Fruit fly (Drosophila melanogaster): ENCODE results near the gene pes.

The pes gene

DNA sequence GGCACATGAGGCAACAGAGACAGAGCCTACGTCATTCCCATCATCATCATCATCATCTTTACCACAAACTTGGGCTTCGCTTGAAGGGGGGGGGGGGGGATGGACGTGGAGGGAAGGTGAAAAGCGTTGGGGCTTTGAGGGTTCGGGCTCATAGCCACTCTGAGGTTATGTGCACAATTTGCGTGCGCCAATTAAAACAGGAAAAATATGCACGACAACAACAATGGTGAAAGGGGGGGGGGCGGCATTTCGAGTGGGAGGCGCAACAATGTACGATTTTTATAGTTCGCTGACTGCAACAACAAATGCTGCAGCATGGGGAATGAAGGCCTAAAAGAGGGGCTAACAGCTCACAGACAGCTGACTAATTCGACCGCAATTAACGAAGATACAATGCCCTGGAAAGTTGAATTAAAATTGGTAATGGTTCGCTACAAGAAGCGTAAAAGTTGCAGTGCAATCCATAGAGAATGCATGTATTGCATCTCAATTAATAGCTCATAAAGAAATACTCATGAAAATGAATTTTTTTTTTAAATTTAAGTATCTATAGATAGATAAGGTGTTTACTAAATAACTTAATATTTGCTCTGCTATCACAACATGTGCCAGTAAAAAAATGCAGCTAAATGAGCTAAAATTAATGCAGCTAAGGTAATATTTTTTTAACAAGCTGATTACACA, 27.0 kb downstream of the pes start:
- no peak for TF ChIP-seq h (GFP tag; optimal IDR thresholded peaks at IDR 0.05)
- no peak for TF ChIP-seq dl (GFP tag; optimal IDR thresholded peaks at IDR 0.05; ENCODE audit: insufficient read depth in 1 of 2, partially characterized antibody in 2 of 2)
- no peak for TF ChIP-seq CG9705 (GFP tag; optimal IDR thresholded peaks at IDR 0.05)
- no peak for TF ChIP-seq Hnf4 (GFP tag; optimal IDR thresholded peaks at IDR 0.05)
- TF ChIP-seq CG32264 (GFP tag; optimal IDR thresholded peaks at IDR 0.05) = no peak
- TF ChIP-seq dmrt93B (GFP tag; optimal IDR thresholded peaks at IDR 0.05) = no peak
- TF ChIP-seq woc (GFP tag; optimal IDR thresholded peaks at IDR 0.05) = no peak
- TF ChIP-seq CrebA (GFP tag; optimal IDR thresholded peaks at IDR 0.05; ENCODE audit: borderline replicate concordance) = no peak
- no peak for TF ChIP-seq lola (GFP tag; optimal IDR thresholded peaks at IDR 0.05)
- TF ChIP-seq Mio (GFP tag; optimal IDR thresholded peaks at IDR 0.05) = no peak
- TF ChIP-seq sage (GFP tag; optimal IDR thresholded peaks at IDR 0.05) = no peak
- no peak for TF ChIP-seq rgr (GFP tag; optimal IDR thresholded peaks at IDR 0.05)
- TF ChIP-seq jim (GFP tag; optimal IDR thresholded peaks at IDR 0.05) = no peak
- TF ChIP-seq sv (GFP tag; optimal IDR thresholded peaks at IDR 0.05) = no peak
- TF ChIP-seq Dfd (GFP tag; optimal IDR thresholded peaks at IDR 0.05) = no peak
- no peak for TF ChIP-seq Sp1 (GFP tag; optimal IDR thresholded peaks at IDR 0.05)
- no peak for TF ChIP-seq usp (GFP tag; optimal IDR thresholded peaks at IDR 0.05)
- no peak for TF ChIP-seq pan (optimal IDR thresholded peaks at IDR 0.05)

DNA sequence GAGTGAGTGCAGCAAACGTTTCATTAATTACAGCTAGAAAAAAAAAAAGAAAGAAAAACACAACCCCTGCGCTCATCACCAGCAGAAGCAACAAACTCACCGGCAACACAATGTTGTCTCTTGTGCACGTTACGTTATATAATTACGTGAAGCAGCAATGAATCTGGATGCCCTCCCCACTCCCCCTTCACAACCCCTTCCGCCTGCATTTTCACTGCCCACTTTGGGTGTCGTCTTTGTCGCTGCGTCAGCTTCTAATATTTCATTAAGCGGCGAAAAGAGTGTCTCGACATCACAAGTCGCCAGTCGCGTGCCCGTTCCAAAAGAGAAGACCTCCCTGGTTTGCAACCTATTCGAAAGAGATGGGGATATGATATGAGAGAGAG, 27.5 kb downstream of the pes start:
- TF ChIP-seq CG32264 (GFP tag; optimal IDR thresholded peaks at IDR 0.05) (no peak), foxo (GFP tag; optimal IDR thresholded peaks at IDR 0.05) (no peak), lola (GFP tag; optimal IDR thresholded peaks at IDR 0.05) (no peak), jim (GFP tag; optimal IDR thresholded peaks at IDR 0.05) (no peak), sv (GFP tag; optimal IDR thresholded peaks at IDR 0.05) (no peak), Rel (GFP tag; optimal IDR thresholded peaks at IDR 0.05) (no peak), Rel (tag; optimal IDR thresholded peaks at IDR 0.05) (no peak), rgr (GFP tag; optimal IDR thresholded peaks at IDR 0.05) (no peak), psq (GFP tag; optimal IDR thresholded peaks at IDR 0.05) (no peak), HLH106 (tag; optimal IDR thresholded peaks at IDR 0.05) (no peak), Hr83 (GFP tag; optimal IDR thresholded peaks at IDR 0.05; ENCODE audit: poor library complexity, severe bottlenecking) (no peak), dsf (GFP tag; optimal IDR thresholded peaks at IDR 0.05; ENCODE audit: borderline replicate concordance) (no peak), pan (optimal IDR thresholded peaks at IDR 0.05) (no peak), Myc (optimal IDR thresholded peaks at IDR 0.05) (no peak), CrebA (GFP tag; optimal IDR thresholded peaks at IDR 0.05; ENCODE audit: borderline replicate concordance) (no peak), Sp1 (GFP tag; optimal IDR thresholded peaks at IDR 0.05) (no peak), GATAd (GFP tag; optimal IDR thresholded peaks at IDR 0.05) (no peak), woc (GFP tag; optimal IDR thresholded peaks at IDR 0.05) (no peak), fru (GFP tag; optimal IDR thresholded peaks at IDR 0.05) (no peak), Abd-B (GFP tag; optimal IDR thresholded peaks at IDR 0.05) (no peak), Mio (GFP tag; optimal IDR thresholded peaks at IDR 0.05) (no peak)

DNA sequence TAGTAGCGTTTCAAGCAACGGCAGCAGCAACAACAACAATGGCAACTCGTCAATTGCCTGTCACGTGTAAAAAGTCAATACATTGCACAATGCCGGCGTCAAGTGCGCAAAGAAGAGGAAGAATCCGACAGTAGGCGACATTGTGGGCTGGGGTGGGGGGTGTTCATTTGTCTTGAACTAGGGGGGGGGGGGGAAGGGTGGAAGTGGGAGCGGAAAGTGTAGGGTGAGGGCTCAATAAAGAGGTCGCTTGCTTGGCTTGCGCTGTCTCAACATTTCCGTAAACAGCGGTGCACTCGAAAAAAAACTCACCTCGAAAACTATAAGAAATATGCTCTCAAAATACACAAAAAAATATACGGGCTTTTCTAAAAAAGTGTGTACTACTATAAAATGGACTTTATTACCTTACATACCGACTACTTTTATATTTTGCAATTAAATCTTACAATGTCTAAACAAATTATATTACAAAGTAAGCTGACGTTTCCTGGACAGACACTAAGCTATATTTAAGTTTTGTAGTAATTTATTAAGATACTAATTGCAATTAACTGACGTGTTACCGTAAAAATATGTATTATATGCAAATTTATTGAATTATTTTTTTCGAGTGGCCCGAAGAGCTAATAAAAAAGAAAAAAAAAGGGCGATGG, 28.1 kb downstream of the pes start:
- TF ChIP-seq psq (GFP tag; optimal IDR thresholded peaks at IDR 0.05) (no peak), sv (GFP tag; optimal IDR thresholded peaks at IDR 0.05) (no peak), lola (GFP tag; optimal IDR thresholded peaks at IDR 0.05) (no peak), Hr78 (GFP tag; optimal IDR thresholded peaks at IDR 0.05) (no peak), tai (GFP tag; optimal IDR thresholded peaks at IDR 0.05) (no peak), HLH106 (tag; optimal IDR thresholded peaks at IDR 0.05) (no peak), h (GFP tag; optimal IDR thresholded peaks at IDR 0.05) (no peak), Rel (GFP tag; optimal IDR thresholded peaks at IDR 0.05) (no peak), Rel (tag; optimal IDR thresholded peaks at IDR 0.05) (no peak), Myc (optimal IDR thresholded peaks at IDR 0.05) (no peak), dsf (GFP tag; optimal IDR thresholded peaks at IDR 0.05; ENCODE audit: borderline replicate concordance) (no peak), sage (GFP tag; optimal IDR thresholded peaks at IDR 0.05) (no peak), foxo (GFP tag; optimal IDR thresholded peaks at IDR 0.05) (no peak), Hnf4 (GFP tag; optimal IDR thresholded peaks at IDR 0.05) (no peak), OdsH (GFP tag; optimal IDR thresholded peaks at IDR 0.05) (no peak), Hr83 (GFP tag; optimal IDR thresholded peaks at IDR 0.05; ENCODE audit: poor library complexity, severe bottlenecking) (no peak), dl (GFP tag; optimal IDR thresholded peaks at IDR 0.05; ENCODE audit: insufficient read depth in 1 of 2, partially characterized antibody in 2 of 2) (no peak), Dfd (GFP tag; optimal IDR thresholded peaks at IDR 0.05) (no peak), fru (GFP tag; optimal IDR thresholded peaks at IDR 0.05) (no peak), Abd-B (GFP tag; optimal IDR thresholded peaks at IDR 0.05) (no peak)

Measured in whole organism, wandering third instar larva.